Fruit fly (Drosophila melanogaster) whole organism, wandering third instar larva: ENCODE data around the gene CG1637.

Experiments used
- HLH106 ChIP-seq: fragments of 200-800 bp; optimal IDR thresholded peaks from 3 replicates; lab custom pipeline; 2019; ENCODE audit warnings: missing biosample characterization, mild to moderate bottlenecking, missing genetic modification characterization, moderate library complexity
- dl ChIP-seq, 2 experiments: fragments of 175-275, 200-275 bp in 1 of 2; fragments of 200-275 bp in 1 of 2; sonication (Bioruptor generic); optimal IDR thresholded peaks; lab custom pipeline; 2018; ENCODE audit warnings: mild to moderate bottlenecking in 2 of 2, missing biosample characterization in 2 of 2, missing genetic modification characterization in 2 of 2, moderate library complexity in 2 of 2; ENCODE audit not compliant: partially characterized antibody in 2 of 2, insufficient read depth in 1 of 2
- fru ChIP-seq: fragments of 200-800 bp; sonication (Bioruptor generic); optimal IDR thresholded peaks from 3 replicates; lab custom pipeline; 2016; ENCODE audit warnings: missing biosample characterization, mild to moderate bottlenecking, missing genetic modification characterization
- lola ChIP-seq: fragments of >200 bp; optimal IDR thresholded peaks from 2 replicates; lab custom pipeline; 2017; ENCODE audit warnings: missing biosample characterization, missing genetic modification characterization
- usp ChIP-seq: fragments of >200 bp; optimal IDR thresholded peaks from 2 replicates; lab custom pipeline; 2017; ENCODE audit warnings: missing biosample characterization, missing genetic modification characterization

DNA sequence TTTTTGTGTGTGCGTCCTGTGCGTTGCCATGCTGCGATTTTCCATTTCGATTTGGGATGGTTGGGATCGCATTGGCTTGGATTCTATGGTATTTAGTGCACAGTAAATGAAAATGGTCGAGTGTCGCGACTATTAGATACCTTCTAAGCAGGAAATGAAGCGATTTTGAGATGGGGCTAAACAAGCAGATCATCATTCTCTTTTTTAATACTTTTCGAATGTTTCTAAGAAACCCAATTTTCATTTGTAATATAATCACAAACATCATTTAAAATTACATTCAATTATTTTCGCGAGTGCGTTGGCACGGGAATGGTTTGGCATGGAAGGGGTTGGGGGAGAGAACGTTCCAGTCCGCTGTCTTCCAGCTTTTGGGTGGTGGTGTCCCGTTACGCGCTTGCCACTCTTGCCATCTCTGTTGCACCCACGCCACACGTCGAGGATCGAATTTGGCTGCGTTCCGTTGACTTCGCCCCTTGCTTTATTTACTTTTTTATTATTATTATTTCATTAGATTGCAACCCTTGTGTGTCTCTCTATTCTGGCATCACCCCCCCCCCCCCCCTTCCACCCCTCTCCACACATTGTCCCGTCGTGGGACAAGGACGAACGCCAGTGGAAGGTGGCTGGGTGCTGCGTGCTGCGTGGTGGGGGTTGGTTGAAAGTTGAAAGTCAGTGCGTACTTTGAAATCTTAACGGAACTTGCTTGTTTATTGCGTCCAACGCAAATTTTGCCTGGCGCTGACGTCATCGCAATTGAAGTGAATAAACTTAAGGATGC, 52.2 kb downstream of the CG1637 start:
- TF ChIP-seq HLH106 (tag; lab: Kevin White, UChicago) (no peak), usp (GFP tag; lab: Kevin White, UChicago) (no peak), fru (GFP tag; lab: Kevin White, UChicago) (no peak), dl (GFP tag; optimal IDR thresholded peaks at IDR 0.05; lab: Kevin White, UChicago; ENCODE audit: insufficient read depth in 1 of 2, partially characterized antibody in 2 of 2) (no peak), lola (GFP tag; lab: Kevin White, UChicago) (no peak)
